Worm (Caenorhabditis elegans) whole organism, L3 larva: Measurements from ENCODE around the gene F55G1.6.
A peak's percentile ranks its signal among the peaks of the same experiment; 100 is the strongest.

Experiments
- R02D3.7 ChIP-seq: fragments of 150-350 bp; optimal IDR thresholded peaks from 2 replicates; lab custom pipeline; 2014; ENCODE audit warnings: missing biosample characterization, missing genetic modification characterization
- aly-2 ChIP-seq: fragments of 150-350 bp; optimal IDR thresholded peaks from 2 replicates; lab custom pipeline; 2014; ENCODE audit warnings: missing biosample characterization, missing genetic modification characterization
- ama-1 ChIP-seq: fragments of 150-350 bp; optimal IDR thresholded peaks from 2 replicates; lab custom pipeline; 2018
- ceh-28 ChIP-seq: fragments of 150-350 bp; optimal IDR thresholded peaks from 2 replicates; lab custom pipeline; 2014; ENCODE audit warnings: missing biosample characterization, missing genetic modification reagents, missing genetic modification characterization
- ceh-82 ChIP-seq: fragments of 150-350 bp; optimal IDR thresholded peaks from 2 replicates; lab custom pipeline; 2014; ENCODE audit warnings: missing biosample characterization, missing genetic modification characterization
- ceh-9 ChIP-seq: sonication (generic microtip); optimal IDR thresholded peaks from 2 replicates; lab custom pipeline; 2018; ENCODE audit warnings: missing biosample characterization, missing genetic modification characterization
- daf-12 ChIP-seq: fragments of 150-350 bp; optimal IDR thresholded peaks from 2 replicates; lab custom pipeline; 2014; ENCODE audit warnings: missing biosample characterization, missing genetic modification reagents, missing genetic modification characterization
- egl-27 ChIP-seq: sonication (generic microtip); optimal IDR thresholded peaks from 4 replicates; lab custom pipeline; 2017; ENCODE audit warnings: missing biosample characterization, missing genetic modification reagents, missing genetic modification characterization
- egl-5 ChIP-seq: fragments of 150-350 bp; optimal IDR thresholded peaks from 2 replicates; lab custom pipeline; 2017; ENCODE audit warnings: missing biosample characterization, missing genetic modification reagents, missing genetic modification characterization, inconsistent platforms
- elt-1 ChIP-seq: fragments of 150-350 bp; optimal IDR thresholded peaks from 2 replicates; lab custom pipeline; 2014; ENCODE audit warnings: missing biosample characterization, missing genetic modification characterization
- elt-2 ChIP-seq: sonication (generic microtip); optimal IDR thresholded peaks from 2 replicates; lab custom pipeline; 2016; ENCODE audit warnings: missing genetic modification reagents, mild to moderate bottlenecking, missing genetic modification characterization, missing compliant biosample characterization
- elt-3 ChIP-seq, 3 experiments: fragments of 150-350 bp in 1 of 3; sonication (generic microtip) in 2 of 3; optimal IDR thresholded peaks; 2 replicates in 2 of 3; 4 replicates in 1 of 3; lab custom pipeline; 2014 to 2017; ENCODE audit warnings: missing biosample characterization in 3 of 3, missing genetic modification characterization in 3 of 3
- eor-1 ChIP-seq, 2 experiments: fragments of 150-350 bp; optimal IDR thresholded peaks; 2 replicates each; lab custom pipeline; 2014 to 2018; ENCODE audit warnings: missing biosample characterization in 2 of 2, missing genetic modification characterization in 2 of 2
- fos-1 ChIP-seq: fragments of 150-350 bp; optimal IDR thresholded peaks from 2 replicates; lab custom pipeline; 2014; ENCODE audit warnings: missing biosample characterization, missing genetic modification characterization
- hmg-11 ChIP-seq: sonication (generic microtip); optimal IDR thresholded peaks from 2 replicates; lab custom pipeline; 2016; ENCODE audit warnings: missing genetic modification characterization, missing compliant biosample characterization
- jun-1 ChIP-seq: fragments of 150-350 bp; optimal IDR thresholded peaks from 2 replicates; lab custom pipeline; 2014; ENCODE audit warnings: missing biosample characterization, missing genetic modification reagents, missing genetic modification characterization
- lin-15B ChIP-seq: fragments of 150-350 bp; optimal IDR thresholded peaks from 2 replicates; lab custom pipeline; 2014; ENCODE audit warnings: missing biosample characterization, missing genetic modification characterization
- lin-39 ChIP-seq: fragments of 150-350 bp; optimal IDR thresholded peaks from 2 replicates; lab custom pipeline; 2018; ENCODE audit warnings: missing biosample characterization, missing genetic modification reagents, missing genetic modification characterization
- lsy-12 ChIP-seq: sonication (generic microtip); optimal IDR thresholded peaks from 2 replicates; lab custom pipeline; 2016; ENCODE audit warnings: mild to moderate bottlenecking, missing genetic modification characterization, missing compliant biosample characterization
- mdl-1 ChIP-seq: fragments of 150-350 bp; optimal IDR thresholded peaks from 2 replicates; lab custom pipeline; 2014; ENCODE audit warnings: missing biosample characterization, missing genetic modification characterization
- nfya-1 ChIP-seq: sonication (generic microtip); optimal IDR thresholded peaks from 2 replicates; lab custom pipeline; 2017; ENCODE audit warnings: missing genetic modification characterization, mild to moderate bottlenecking, missing compliant biosample characterization, antibody characterized with exemption, moderate library complexity; ENCODE audit not compliant: insufficient read depth
- nhr-11 ChIP-seq: fragments of 150-350 bp; optimal IDR thresholded peaks from 2 replicates; lab custom pipeline; 2014; ENCODE audit warnings: missing biosample characterization, missing genetic modification characterization
- nhr-12 ChIP-seq: fragments of 150-350 bp; optimal IDR thresholded peaks from 2 replicates; lab custom pipeline; 2014; ENCODE audit warnings: missing biosample characterization, missing genetic modification characterization
- nhr-23 ChIP-seq: fragments of 150-350 bp; optimal IDR thresholded peaks from 2 replicates; lab custom pipeline; 2014; ENCODE audit warnings: missing biosample characterization, missing genetic modification reagents, missing genetic modification characterization
- nhr-25 ChIP-seq: sonication (generic microtip); optimal IDR thresholded peaks from 2 replicates; lab custom pipeline; 2017; ENCODE audit warnings: missing biosample characterization, missing genetic modification characterization
- nhr-43 ChIP-seq: sonication (generic microtip); optimal IDR thresholded peaks from 2 replicates; lab custom pipeline; 2016; ENCODE audit warnings: mild to moderate bottlenecking, missing genetic modification characterization, missing compliant biosample characterization; ENCODE audit not compliant: poor library complexity, severe bottlenecking
- nhr-76 ChIP-seq: fragments of 150-350 bp; sonication (generic microtip); optimal IDR thresholded peaks from 5 replicates; lab custom pipeline; 2014; ENCODE audit warnings: missing biosample characterization, missing genetic modification characterization
- nhr-77 ChIP-seq: fragments of 150-350 bp; optimal IDR thresholded peaks from 2 replicates; lab custom pipeline; 2014; ENCODE audit warnings: missing biosample characterization, missing genetic modification characterization
- pha-4 ChIP-seq: fragments of 150-350 bp; optimal IDR thresholded peaks from 2 replicates; lab custom pipeline; 2014; ENCODE audit warnings: missing biosample characterization, missing genetic modification reagents, missing genetic modification characterization
- pqm-1 ChIP-seq: fragments of 150-350 bp; optimal IDR thresholded peaks from 2 replicates; lab custom pipeline; 2017; ENCODE audit warnings: missing biosample characterization, missing genetic modification characterization, inconsistent platforms
- sea-2 ChIP-seq: fragments of 150-350 bp; sonication (generic microtip); optimal IDR thresholded peaks from 4 replicates; lab custom pipeline; 2014; ENCODE audit warnings: missing biosample characterization, missing genetic modification reagents, missing genetic modification characterization
- skn-1 ChIP-seq: fragments of 150-350 bp; optimal IDR thresholded peaks from 2 replicates; lab custom pipeline; 2014; ENCODE audit warnings: missing biosample characterization, missing genetic modification characterization
- snpc-4 ChIP-seq: fragments of 150-350 bp; optimal IDR thresholded peaks from 2 replicates; lab custom pipeline; 2014; ENCODE audit warnings: missing biosample characterization, missing genetic modification characterization
- tbx-2 ChIP-seq: sonication (generic microtip); optimal IDR thresholded peaks from 2 replicates; lab custom pipeline; 2016; ENCODE audit warnings: mild to moderate bottlenecking, missing genetic modification characterization, missing compliant biosample characterization
- unc-39 ChIP-seq: sonication (generic microtip); optimal IDR thresholded peaks from 4 replicates; lab custom pipeline; 2017; ENCODE audit warnings: missing biosample characterization, missing genetic modification characterization
- unc-62 ChIP-seq: fragments of 150-350 bp; sonication (generic microtip); optimal IDR thresholded peaks from 4 replicates; lab custom pipeline; 2014; ENCODE audit warnings: missing biosample characterization, missing genetic modification reagents, missing genetic modification characterization
- zag-1 ChIP-seq: fragments of 150-350 bp; optimal IDR thresholded peaks from 2 replicates; lab custom pipeline; 2014; ENCODE audit warnings: missing biosample characterization, missing genetic modification characterization
- ztf-11 ChIP-seq: fragments of 150-350 bp; optimal IDR thresholded peaks from 2 replicates; lab custom pipeline; 2014; ENCODE audit warnings: missing biosample characterization, missing genetic modification characterization
- ztf-4 ChIP-seq: fragments of 150-350 bp; optimal IDR thresholded peaks from 2 replicates; lab custom pipeline; 2014; ENCODE audit warnings: missing biosample characterization, missing genetic modification characterization

F55G1.6 gene

ce11 chrIV:7507841-7508509, 34.7 kb downstream of the F55G1.6 start, which contains the start of the genes vdac-1 and R05G6.5:
vdac-1 (minus strand) TSS chrIV:7507891.
R05G6.5 (plus strand) TSS chrIV:7508367.
- TF ChIP-seq zag-1 (no peak), egl-27 (tag; lab: Kevin White, UChicago) (no peak), mdl-1 (tag; lab: Kevin White, UChicago) (no peak), hmg-11 (tag; lab: Kevin White, UChicago) (peak; percentile 39), ama-1 (lab: Kevin White, UChicago) (no peak), elt-1 (peak; percentile 9), nhr-43 (peak; percentile 77), lin-15B (tag; lab: Kevin White, UChicago) (peak; percentile 90), unc-39 (tag; lab: Kevin White, UChicago) (no peak), elt-3 (tag; optimal IDR thresholded peaks at IDR 0.05; lab: Kevin White, UChicago) (peak in 1 of 3 experiments; percentile 9), nhr-23 (tag; lab: Kevin White, UChicago) (peak; percentile 83), ceh-9 (tag; lab: Kevin White, UChicago) (no peak), eor-1 (tag; optimal IDR thresholded peaks at IDR 0.05; lab: Kevin White, UChicago) (no peak), daf-12 (tag; lab: Kevin White, UChicago) (no peak), R02D3.7 (tag; lab: Kevin White, UChicago) (peak; percentile 75), pha-4 (peak; percentile 86), nfya-1 (peak; percentile 92), elt-2 (tag; lab: Kevin White, UChicago) (peak; percentile 87), lin-39 (tag; lab: Kevin White, UChicago) (peak; percentile 76), ceh-28 (tag; lab: Kevin White, UChicago) (peak; percentile 42), egl-5 (peak; percentile 71), lsy-12 (tag; lab: Kevin White, UChicago) (peak; percentile 66), tbx-2 (no peak), nhr-25 (tag; lab: Kevin White, UChicago) (peak; percentile 84), snpc-4 (tag; lab: Kevin White, UChicago) (peak; percentile 73), ztf-4 (tag; lab: Kevin White, UChicago) (no peak), aly-2 (tag; lab: Kevin White, UChicago) (no peak), sea-2 (GFP tag; lab: Kevin White, UChicago) (no peak), unc-62 (GFP tag; lab: Kevin White, UChicago) (peak; percentile 18), ztf-11 (tag; lab: Kevin White, UChicago) (no peak), jun-1 (peak; percentile 81), pqm-1 (tag; lab: Kevin White, UChicago) (peak; percentile 41), nhr-76 (peak; percentile 56), nhr-77 (tag; lab: Kevin White, UChicago) (no peak), nhr-12 (no peak), skn-1 (no peak)

ce11 chrIV:7508850-7509249, 35.5 kb downstream of the F55G1.6 start:
- no peak for TF ChIP-seq ztf-11 (tag; lab: Kevin White, UChicago)
- TF ChIP-seq pha-4: peak; percentile 61

ce11 chrIV:7510829-7511228, 37.5 kb downstream of the F55G1.6 start:
- TF ChIP-seq nhr-11 (tag; lab: Kevin White, UChicago): no peak
- no peak for TF ChIP-seq R02D3.7 (tag; lab: Kevin White, UChicago)
- no peak for TF ChIP-seq ztf-11 (tag; lab: Kevin White, UChicago)
- no peak for TF ChIP-seq elt-1
- no peak for TF ChIP-seq ceh-82 (tag; lab: Kevin White, UChicago)
- peak; percentile 96 for TF ChIP-seq nfya-1
- TF ChIP-seq egl-5: no peak
- peak; percentile 18 for TF ChIP-seq lin-15B (tag; lab: Kevin White, UChicago)
- TF ChIP-seq nhr-43: no peak
- TF ChIP-seq lsy-12 (tag; lab: Kevin White, UChicago): no peak
- no peak for TF ChIP-seq fos-1 (tag; lab: Kevin White, UChicago)
- TF ChIP-seq sea-2 (GFP tag; lab: Kevin White, UChicago): no peak
- TF ChIP-seq ceh-28 (tag; lab: Kevin White, UChicago): no peak
- no peak for TF ChIP-seq egl-27 (tag; lab: Kevin White, UChicago)
- TF ChIP-seq, all 47 proteins: peak for 2
